Worm (Caenorhabditis elegans) whole organism, L2 larva: ENCODE data around the gene smc-5.

Source experiments
- mdl-1 ChIP-seq, 2 experiments: fragments of 150-350 bp in 1 of 2; sonication (generic microtip) in 1 of 2; optimal IDR thresholded peaks; 2 replicates each; lab custom pipeline; 2017; ENCODE audit warnings: missing biosample characterization in 2 of 2, missing genetic modification characterization in 2 of 2
- nhr-21 ChIP-seq: fragments of 150-350 bp; optimal IDR thresholded peaks from 2 replicates; lab custom pipeline; 2014; ENCODE audit warnings: missing biosample characterization, missing genetic modification characterization
- nhr-77 ChIP-seq: fragments of 150-350 bp; optimal IDR thresholded peaks from 2 replicates; lab custom pipeline; 2014; ENCODE audit warnings: missing biosample characterization, missing genetic modification characterization
- skn-1 ChIP-seq: sonication (generic microtip); optimal IDR thresholded peaks from 2 replicates; lab custom pipeline; 2017; ENCODE audit warnings: missing biosample characterization, missing genetic modification characterization
- snpc-4 ChIP-seq: fragments of 150-350 bp; optimal IDR thresholded peaks from 2 replicates; lab custom pipeline; 2014; ENCODE audit warnings: missing biosample characterization, missing genetic modification characterization
- unc-55 ChIP-seq: fragments of 150-350 bp; sonication (generic microtip); optimal IDR thresholded peaks from 3 replicates; lab custom pipeline; 2014; ENCODE audit warnings: missing biosample characterization, missing genetic modification reagents, missing genetic modification characterization

ce11 chrII:5039912-5040311 lies 22.0 kb upstream of the smc-5 start, which contains the start of gene golg-2:
- no peak for TF ChIP-seq snpc-4
- peak; percentile 13 for TF ChIP-seq unc-55 (GFP tag; lab: Kevin White, UChicago)
- no peak for TF ChIP-seq skn-1 (tag; lab: Kevin White, UChicago)
- no peak for TF ChIP-seq nhr-21 (tag; lab: Kevin White, UChicago)
- TF ChIP-seq nhr-77 (tag; lab: Kevin White, UChicago) = no peak
- TF ChIP-seq mdl-1 (tag; optimal IDR thresholded peaks at IDR 0.05; lab: Kevin White, UChicago) = no peak
